Fruit fly (Drosophila melanogaster): ENCODE data around the gene CG42717.

CG42717 gene

dm6 chr3L:15999358-16000005 is 33.5 kb downstream of the CG42717 start (continued):
- TF ChIP-seq CG2129 (GFP tag; IDR thresholded peaks at IDR 0.05; ENCODE audit: partially characterized antibody), result no peak
- TF ChIP-seq Xrp1 (GFP tag; IDR thresholded peaks at IDR 0.05), result peak; percentile 59; the same call in 1 of the 2 replicates
- TF ChIP-seq Myb (GFP tag; optimal IDR thresholded peaks at IDR 0.05), result no peak
- no peak for TF ChIP-seq ac (GFP tag; optimal IDR thresholded peaks at IDR 0.05)
- TF ChIP-seq CG18619 (GFP tag; optimal IDR thresholded peaks at IDR 0.05), result peak; percentile 48
- no peak for TF ChIP-seq ems (GFP tag; optimal IDR thresholded peaks at IDR 0.05)
- peak; percentile 24 for TF ChIP-seq HLH54F (GFP tag; optimal IDR thresholded peaks at IDR 0.05)
- TF ChIP-seq sens (GFP tag), result peak; percentile 82
- TF ChIP-seq Fer1 (GFP tag; optimal IDR thresholded peaks at IDR 0.05), result peak; percentile 73
- peak; percentile 50 for TF ChIP-seq bab2 (GFP tag; optimal IDR thresholded peaks at IDR 0.05)
- TF ChIP-seq D19B (GFP tag; optimal IDR thresholded peaks at IDR 0.05), result peak; percentile 18
- TF ChIP-seq CG17328 (GFP tag; IDR thresholded peaks at IDR 0.05), result no peak
- no peak for TF ChIP-seq Dll (GFP tag; IDR thresholded peaks at IDR 0.05; ENCODE audit: partially characterized antibody)
- no peak for TF ChIP-seq bowl (GFP tag; IDR thresholded peaks at IDR 0.05)
- 0 out of 2 replicates have a peak, but pooled peaks have one; percentile 25 for TF ChIP-seq CG17612 (GFP tag; IDR thresholded peaks at IDR 0.05)
- TF ChIP-seq nerfin-2 (GFP tag; IDR thresholded peaks at IDR 0.05; ENCODE audit: partially characterized antibody), result no peak
- no peak for TF ChIP-seq Nf-YC (tag; optimal IDR thresholded peaks at IDR 0.05)
- TF ChIP-seq CG5245 (GFP tag; optimal IDR thresholded peaks at IDR 0.05), result no peak
- TF ChIP-seq Ptx1 (GFP tag; IDR thresholded peaks at IDR 0.05), result no peak; the same call in none of the 2 replicates
- peak; percentile 71 for TF ChIP-seq CG15269 (tag; optimal IDR thresholded peaks at IDR 0.05)
- peak; percentile 3 for TF ChIP-seq CG12104 (GFP tag; optimal IDR thresholded peaks at IDR 0.05)
- no peak for TF ChIP-seq Side (GFP tag; optimal IDR thresholded peaks at IDR 0.05)
- TF ChIP-seq Poxn (GFP tag; IDR thresholded peaks at IDR 0.05), result peak; percentile 39; the same call in 1 of the 2 replicates
- TF ChIP-seq Sox100B (GFP tag; optimal IDR thresholded peaks at IDR 0.05), result peak; percentile 30
- TF ChIP-seq tll (GFP tag; optimal IDR thresholded peaks at IDR 0.05), result no peak
- TF ChIP-seq CG7745 (tag; optimal IDR thresholded peaks at IDR 0.05), result peak; percentile 63
- TF ChIP-seq Doc3 (GFP tag; IDR thresholded peaks at IDR 0.05; ENCODE audit: partially characterized antibody), result no peak
- TF ChIP-seq fd64A (GFP tag; optimal IDR thresholded peaks at IDR 0.05), result no peak
- TF ChIP-seq dmrt11E (tag; optimal IDR thresholded peaks at IDR 0.05), result peak; percentile 30
- TF ChIP-seq Mad (GFP tag; optimal IDR thresholded peaks at IDR 0.05), result peak; percentile 21
- no peak for TF ChIP-seq CG9215 (GFP tag; IDR thresholded peaks at IDR 0.05)
- TF ChIP-seq pho (GFP tag; optimal IDR thresholded peaks at IDR 0.05), result peak; percentile 13
- peak; percentile 3 for TF ChIP-seq mam (GFP tag; optimal IDR thresholded peaks at IDR 0.05)
- no peak for TF ChIP-seq Optix (GFP tag; IDR thresholded peaks at IDR 0.05)
- TF ChIP-seq danr (GFP tag; IDR thresholded peaks at IDR 0.05), result no peak
- TF ChIP-seq Ssrp (tag; optimal IDR thresholded peaks at IDR 0.05), result no peak
- peak in 1 of 2 experiments; percentile 41 for TF ChIP-seq Hr78 (GFP tag; optimal IDR thresholded peaks at IDR 0.05)
- TF ChIP-seq CG33557 (GFP tag; optimal IDR thresholded peaks at IDR 0.05), result no peak
- no peak for TF ChIP-seq CG7372 (GFP tag; IDR thresholded peaks at IDR 0.05)
- TF ChIP-seq HLH4C (GFP tag; IDR thresholded peaks at IDR 0.05; ENCODE audit: partially characterized antibody), result no peak
- TF ChIP-seq CG3163 (GFP tag; optimal IDR thresholded peaks at IDR 0.05), result no peak
- TF ChIP-seq sima (GFP tag; optimal IDR thresholded peaks at IDR 0.05), result no peak
- TF ChIP-seq sim (GFP tag; IDR thresholded peaks at IDR 0.05), result no peak
- TF ChIP-seq CG32767 (GFP tag; IDR thresholded peaks at IDR 0.05), result 0 out of 2 replicates have a peak, but pooled peaks have one; percentile 28
- TF ChIP-seq CG2875 (GFP tag; optimal IDR thresholded peaks at IDR 0.05), result no peak
- no peak for TF ChIP-seq CG8765 (GFP tag; IDR thresholded peaks at IDR 0.05)
- TF ChIP-seq CG12236 (GFP tag; optimal IDR thresholded peaks at IDR 0.05), result no peak
- TF ChIP-seq CG10959 (GFP tag; IDR thresholded peaks at IDR 0.05), result no peak
- peak; percentile 79 for TF ChIP-seq grau (tag; optimal IDR thresholded peaks at IDR 0.05)
- no peak for TF ChIP-seq CG3407 (GFP tag; optimal IDR thresholded peaks at IDR 0.05)

Measured in whole organism, embryonic.